Fruit fly (Drosophila melanogaster) whole organism, prepupa: ENCODE data around the gene CG31272.
A peak's percentile ranks its signal among the peaks of the same experiment; 100 is the strongest.

Experiments used
- CG11294 ChIP-seq: fragments of 200-800 bp; sonication (Bioruptor generic); IDR thresholded peaks from 2 replicates; pipeline ENCODE4 v1.3.6; 2022; ENCODE audit warnings: missing biosample characterization, missing genetic modification characterization
- CG11762 ChIP-seq: fragments of 200-800 bp; sonication (Bioruptor generic); optimal IDR thresholded peaks from 3 replicates; lab custom pipeline; 2016; ENCODE audit warnings: missing biosample characterization, missing genetic modification characterization; ENCODE audit not compliant: insufficient read depth
- CG11902 ChIP-seq: fragments of 200-800 bp; sonication (Bioruptor generic); optimal IDR thresholded peaks from 3 replicates; lab custom pipeline; 2016; ENCODE audit warnings: missing biosample characterization, missing genetic modification characterization
- CG1621 ChIP-seq: fragments of 200-800 bp; sonication (Bioruptor generic); optimal IDR thresholded peaks from 3 replicates; lab custom pipeline; 2018; ENCODE audit warnings: missing biosample characterization, mild to moderate bottlenecking, missing genetic modification characterization
- CG16779 ChIP-seq: fragments of 200-800 bp; sonication (Bioruptor generic); optimal IDR thresholded peaks from 3 replicates; lab custom pipeline; 2017; ENCODE audit warnings: missing biosample characterization, mild to moderate bottlenecking, missing genetic modification characterization
- CG31627 ChIP-seq: fragments of 200-800 bp; sonication (Bioruptor generic); optimal IDR thresholded peaks from 3 replicates; lab custom pipeline; 2016; ENCODE audit warnings: missing biosample characterization, missing genetic modification characterization
- CG34406 ChIP-seq: fragments of 200-800 bp; sonication (Bioruptor generic); optimal IDR thresholded peaks from 3 replicates; lab custom pipeline; 2016; ENCODE audit warnings: missing biosample characterization, missing genetic modification characterization
- CG3919 ChIP-seq: fragments of 200-800 bp; sonication (Bioruptor generic); optimal IDR thresholded peaks from 3 replicates; lab custom pipeline; 2016; ENCODE audit warnings: missing biosample characterization, missing genetic modification characterization
- CG6163 ChIP-seq: fragments of 200-800 bp; sonication (Bioruptor generic); IDR thresholded peaks from 3 replicates; pipeline ENCODE4 v1.3.6; 2022; ENCODE audit warnings: missing biosample characterization, missing genetic modification characterization
- CG6792 ChIP-seq: fragments of 200-800 bp; sonication (Bioruptor generic); optimal IDR thresholded peaks from 3 replicates; lab custom pipeline; 2016; ENCODE audit warnings: missing biosample characterization, missing genetic modification characterization
- CG6808 ChIP-seq: fragments of 200-800 bp; sonication (Bioruptor generic); optimal IDR thresholded peaks from 3 replicates; lab custom pipeline; 2017; ENCODE audit warnings: missing biosample characterization, missing genetic modification characterization, mild to moderate bottlenecking, moderate library complexity, missing genetic modification reagents
- CG6854 ChIP-seq: fragments of 200-800 bp; sonication (Bioruptor generic); optimal IDR thresholded peaks from 2 replicates; lab custom pipeline; 2017; ENCODE audit warnings: missing biosample characterization, mild to moderate bottlenecking, missing genetic modification characterization
- CG8119 ChIP-seq: fragments of 200-800 bp; sonication (Bioruptor generic); IDR thresholded peaks from 3 replicates; pipeline ENCODE4 v1.3.6; 2022; ENCODE audit warnings: missing biosample characterization, missing genetic modification characterization
- CG8632 ChIP-seq: fragments of 200-800 bp; sonication (Bioruptor generic); optimal IDR thresholded peaks from 3 replicates; lab custom pipeline; 2016; ENCODE audit warnings: missing biosample characterization, missing genetic modification characterization
- Eip78C ChIP-seq: fragments of 200-800 bp; sonication (Bioruptor generic); peaks from one replicate; lab custom pipeline; 2016; ENCODE audit warnings: missing biosample characterization, missing genetic modification characterization
- Eip93F ChIP-seq: fragments of 200-800 bp; sonication (Bioruptor generic); optimal IDR thresholded peaks from 2 replicates; lab custom pipeline; 2016; ENCODE audit warnings: missing biosample characterization, mild to moderate bottlenecking, missing genetic modification characterization
- Ets96B ChIP-seq: fragments of 200-800 bp; optimal IDR thresholded peaks from 2 replicates; lab custom pipeline; 2019; ENCODE audit warnings: missing biosample characterization, mild to moderate bottlenecking, missing genetic modification characterization, moderate library complexity
- Hr38 ChIP-seq: sonication (Bioruptor generic); optimal IDR thresholded peaks from 2 replicates; lab custom pipeline; 2016; ENCODE audit warnings: missing biosample characterization, missing genetic modification characterization
- Hr39 ChIP-seq: fragments of 200-800 bp; sonication (Bioruptor generic); optimal IDR thresholded peaks from 2 replicates; lab custom pipeline; 2016; ENCODE audit warnings: missing biosample characterization, missing genetic modification characterization
- Hr4 ChIP-seq: fragments of 200-800 bp; sonication (Bioruptor generic); optimal IDR thresholded peaks from 3 replicates; lab custom pipeline; 2016; ENCODE audit warnings: missing biosample characterization, missing genetic modification characterization
- Met ChIP-seq: fragments of 200-800 bp; sonication (Bioruptor generic); optimal IDR thresholded peaks from 3 replicates; lab custom pipeline; 2016; ENCODE audit warnings: missing biosample characterization, missing genetic modification characterization
- OdsH ChIP-seq: fragments of 200-800 bp; sonication (Bioruptor generic); optimal IDR thresholded peaks from 3 replicates; lab custom pipeline; 2016; ENCODE audit warnings: missing biosample characterization, missing genetic modification characterization
- Smox ChIP-seq: fragments of 200-800 bp; sonication (Bioruptor generic); optimal IDR thresholded peaks from 3 replicates; lab custom pipeline; 2016; ENCODE audit warnings: missing biosample characterization, missing genetic modification characterization
- Sox14 ChIP-seq: fragments of 200-800 bp; sonication (Bioruptor generic); optimal IDR thresholded peaks from 3 replicates; lab custom pipeline; 2016; ENCODE audit warnings: missing biosample characterization, missing genetic modification characterization
- achi ChIP-seq: fragments of 200-800 bp; sonication (Bioruptor generic); optimal IDR thresholded peaks from 3 replicates; lab custom pipeline; 2016; ENCODE audit warnings: missing biosample characterization, missing genetic modification characterization
- acj6 ChIP-seq: fragments of 200-800 bp; sonication (Bioruptor generic); optimal IDR thresholded peaks from 3 replicates; lab custom pipeline; 2016; ENCODE audit warnings: missing biosample characterization, missing genetic modification characterization
- cyc ChIP-seq: fragments of 200-800 bp; sonication (Bioruptor generic); optimal IDR thresholded peaks from 3 replicates; lab custom pipeline; 2016; ENCODE audit warnings: missing biosample characterization, missing genetic modification characterization
- eg ChIP-seq: fragments of 200-800 bp; sonication (Bioruptor generic); IDR thresholded peaks from 3 replicates; pipeline ENCODE4 v1.3.6; 2022; ENCODE audit warnings: missing biosample characterization, missing genetic modification characterization
- fd59A ChIP-seq: fragments of 200-800 bp; sonication (Bioruptor generic); optimal IDR thresholded peaks from 2 replicates; lab custom pipeline; 2017; ENCODE audit warnings: missing biosample characterization, mild to moderate bottlenecking, missing genetic modification characterization, missing genetic modification reagents
- fd85E ChIP-seq: fragments of 200-800 bp; sonication (Bioruptor generic); optimal IDR thresholded peaks from 3 replicates; lab custom pipeline; 2016; ENCODE audit warnings: missing biosample characterization, missing genetic modification characterization
- lz ChIP-seq: fragments of 200-800 bp; sonication (Bioruptor generic); optimal IDR thresholded peaks from 3 replicates; lab custom pipeline; 2016; ENCODE audit warnings: missing biosample characterization, missing genetic modification characterization
- pdm3 ChIP-seq: fragments of 200-800 bp; sonication (Bioruptor generic); optimal IDR thresholded peaks from 3 replicates; lab custom pipeline; 2016; ENCODE audit warnings: missing biosample characterization, missing genetic modification characterization
- spab ChIP-seq: fragments of 200-800 bp; sonication (Bioruptor generic); optimal IDR thresholded peaks from 2 replicates; lab custom pipeline; 2017; ENCODE audit warnings: missing biosample characterization, mild to moderate bottlenecking, missing genetic modification characterization, missing genetic modification reagents
- ss ChIP-seq, 2 experiments: fragments of 200-800 bp; sonication (Bioruptor generic); optimal IDR thresholded peaks; 2 replicates in 1 of 2; 3 replicates in 1 of 2; lab custom pipeline; 2017 to 2018; ENCODE audit warnings: mild to moderate bottlenecking in 2 of 2, missing biosample characterization in 2 of 2, missing genetic modification characterization in 2 of 2, moderate library complexity in 1 of 2

The CG31272 gene

DNA sequence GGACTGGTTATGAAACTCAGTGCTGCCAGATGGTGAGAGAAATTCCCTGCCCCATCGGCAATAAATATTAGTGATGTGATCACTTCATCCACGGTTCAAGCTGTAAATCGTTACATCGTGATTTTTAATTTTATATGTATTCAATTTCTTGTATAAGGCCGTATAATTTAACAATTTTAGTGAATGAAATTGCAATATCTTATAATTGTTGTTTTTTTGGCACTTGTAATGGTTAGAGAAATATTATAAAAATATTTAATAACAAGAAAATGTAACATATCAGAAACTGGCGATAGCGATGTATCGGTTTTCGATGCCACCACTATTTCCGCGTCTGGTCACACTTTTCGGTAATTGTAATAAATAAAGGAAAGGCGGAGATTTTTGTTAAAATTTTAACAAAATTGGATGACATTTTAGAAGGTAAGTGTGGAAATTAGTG is 24.9 kb upstream of the CG31272 start, which contains the start of the genes mRpL37 and Rbp1 (continued):
- peak; percentile 77 for TF ChIP-seq lz (GFP tag; lab: Kevin White, UChicago)
- peak; percentile 13 for TF ChIP-seq fd59A (GFP tag; lab: Kevin White, UChicago)
- TF ChIP-seq OdsH (GFP tag; lab: Kevin White, UChicago) = peak; percentile 74
- TF ChIP-seq CG8632 (GFP tag; lab: Kevin White, UChicago) = peak; percentile 52
- peak; percentile 74 for TF ChIP-seq cyc
- peak; percentile 78 for TF ChIP-seq Eip78C (GFP tag; lab: Kevin White, UChicago)
- TF ChIP-seq CG11902 (GFP tag; lab: Kevin White, UChicago) = peak; percentile 68
- TF ChIP-seq eg = no peak

DNA sequence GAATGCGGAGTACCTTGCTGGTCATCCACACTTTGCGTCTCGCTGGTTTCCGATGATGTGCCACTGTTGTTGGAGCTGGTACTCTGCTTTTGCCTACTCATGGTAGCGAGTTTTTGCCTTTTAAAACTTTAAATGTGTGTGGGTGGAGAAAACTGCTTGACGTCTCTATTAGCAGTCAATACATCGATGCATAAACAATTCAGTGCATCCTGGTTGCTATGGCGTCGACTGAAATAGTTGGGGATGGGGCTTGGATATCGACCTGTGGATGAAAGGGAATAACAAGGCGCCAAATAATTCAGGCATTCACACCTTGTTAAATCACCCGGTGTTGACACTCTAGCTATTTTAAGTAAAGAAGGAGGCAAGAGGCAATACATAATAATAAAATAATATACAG is 23.0 kb upstream of the CG31272 start, which contains the start of gene CG42633:
CG42633 (minus strand) TSS at position 101 of the 400 bp plus-strand sequence.
- no peak for TF ChIP-seq Hr38 (GFP tag; lab: Kevin White, UChicago)
- TF ChIP-seq CG11762 = no peak
- no peak for TF ChIP-seq CG6792
- no peak for TF ChIP-seq CG11902 (GFP tag; lab: Kevin White, UChicago)
- TF ChIP-seq Eip93F (GFP tag; lab: Kevin White, UChicago) = no peak

- TF ChIP-seq fd85E (GFP tag; lab: Kevin White, UChicago) = no peak
- no peak for TF ChIP-seq CG1621 (tag; lab: Kevin White, UChicago)
- TF ChIP-seq pdm3 (GFP tag; lab: Kevin White, UChicago) = no peak
- TF ChIP-seq cyc = no peak
- TF ChIP-seq Smox (GFP tag; lab: Kevin White, UChicago) = no peak
- no peak for TF ChIP-seq CG3919 (GFP tag; lab: Kevin White, UChicago)
- TF ChIP-seq CG16779 (tag; lab: Kevin White, UChicago) = no peak
- no peak for TF ChIP-seq Hr4 (GFP tag; lab: Kevin White, UChicago)
- no peak for TF ChIP-seq CG11762
- no peak for TF ChIP-seq Met (GFP tag; lab: Kevin White, UChicago)
- TF ChIP-seq eg = no peak
Observed at dm6 chr3R:10780161-10780560, 21.0 kb upstream of the CG31272 start.

dm6 chr3R:10779269-10779668 is 20.1 kb upstream of the CG31272 start, which contains the start of gene Desi:
Gene Desi (plus strand): TSS chr3R:10779569.
- TF ChIP-seq CG31627 (GFP tag; lab: Kevin White, UChicago) (no peak), CG11294 (GFP tag; lab: Robert Waterston, UW) (no peak), CG8119 (GFP tag; lab: Robert Waterston, UW) (no peak), acj6 (GFP tag; lab: Kevin White, UChicago) (no peak), Smox (GFP tag; lab: Kevin White, UChicago) (no peak), CG16779 (tag; lab: Kevin White, UChicago) (no peak), spab (GFP tag; lab: Kevin White, UChicago) (no peak), fd85E (GFP tag; lab: Kevin White, UChicago) (no peak), CG6808 (no peak), OdsH (GFP tag; lab: Kevin White, UChicago) (no peak), Eip78C (GFP tag; lab: Kevin White, UChicago) (no peak), Hr4 (GFP tag; lab: Kevin White, UChicago) (no peak), Hr38 (GFP tag; lab: Kevin White, UChicago) (no peak), ss (GFP tag; optimal IDR thresholded peaks at IDR 0.05; lab: Kevin White, UChicago) (no peak), CG11902 (GFP tag; lab: Kevin White, UChicago) (no peak), Ets96B (no peak)

DNA sequence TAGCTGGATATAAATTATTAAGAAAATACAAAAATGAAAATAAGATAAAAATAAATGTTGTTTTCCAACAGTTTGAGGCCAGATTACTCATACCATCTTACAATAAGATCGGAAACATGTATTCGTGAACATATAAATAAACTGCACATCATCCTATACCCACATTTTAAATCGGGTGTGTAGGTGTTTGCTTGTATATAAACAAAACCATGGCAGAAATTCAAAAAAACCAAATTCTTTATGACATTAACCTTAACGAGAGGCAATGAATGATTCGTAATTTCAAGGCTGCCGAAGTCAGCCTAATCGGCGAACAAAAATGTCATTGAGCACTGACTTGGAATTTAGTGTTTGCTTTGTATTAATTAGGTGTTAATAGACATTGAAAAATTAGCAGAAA is 19.0 kb upstream of the CG31272 start:
- TF ChIP-seq CG6163 = no peak
- no peak for TF ChIP-seq fd59A (GFP tag; lab: Kevin White, UChicago)
- no peak for TF ChIP-seq fd85E (GFP tag; lab: Kevin White, UChicago)
- no peak for TF ChIP-seq achi (GFP tag; lab: Kevin White, UChicago)
- no peak for TF ChIP-seq CG34406 (GFP tag; lab: Kevin White, UChicago)
- TF ChIP-seq pdm3 (GFP tag; lab: Kevin White, UChicago) = no peak
- TF ChIP-seq CG6854 (GFP tag; lab: Kevin White, UChicago) = no peak
- no peak for TF ChIP-seq Sox14
- TF ChIP-seq Hr39 = no peak
